Fruit fly (Drosophila melanogaster): ENCODE results near the gene CG9399.

CG9399 gene

dm6 chr3R:9548769-9549168, 25.2 kb downstream of the CG9399 start (continued):
- TF ChIP-seq CG15479 (GFP tag; optimal IDR thresholded peaks at IDR 0.05) (peak; percentile 18), CG10565 (GFP tag; optimal IDR thresholded peaks at IDR 0.05) (no peak), seq (GFP tag; IDR thresholded peaks at IDR 0.05) (no peak), zf30C (GFP tag; optimal IDR thresholded peaks at IDR 0.05) (peak; percentile 32), vvl (GFP tag; IDR thresholded peaks at IDR 0.05) (0 out of 2 replicates have a peak, but pooled peaks have one; percentile 14), CG8281 (tag; optimal IDR thresholded peaks at IDR 0.05) (no peak), ato (GFP tag; IDR thresholded peaks at IDR 0.05; ENCODE audit: partially characterized antibody) (no peak), ftz-f1 (GFP tag; optimal IDR thresholded peaks at IDR 0.05) (peak; percentile 58), wek (GFP tag; optimal IDR thresholded peaks at IDR 0.05) (peak; percentile 15), CG10462 (GFP tag; optimal IDR thresholded peaks at IDR 0.05) (no peak), CG33213 (GFP tag; optimal IDR thresholded peaks at IDR 0.05) (no peak), slou (GFP tag; optimal IDR thresholded peaks at IDR 0.05) (no peak), CG7987 (GFP tag; optimal IDR thresholded peaks at IDR 0.05) (no peak), CG3726 (GFP tag; IDR thresholded peaks at IDR 0.05) (no peak), HmgZ (tag; optimal IDR thresholded peaks at IDR 0.05) (peak; percentile 32), CG7839 (tag; optimal IDR thresholded peaks at IDR 0.05) (no peak), CG15073 (GFP tag; optimal IDR thresholded peaks at IDR 0.05) (no peak), cg (GFP tag; optimal IDR thresholded peaks at IDR 0.05) (peak; percentile 40), Hr3 (GFP tag; optimal IDR thresholded peaks at IDR 0.05) (no peak), Ptx1 (GFP tag; IDR thresholded peaks at IDR 0.05) (no peak), rib (GFP tag; IDR thresholded peaks at IDR 0.05) (no peak), eyg (GFP tag; optimal IDR thresholded peaks at IDR 0.05) (no peak), Hey (tag; optimal IDR thresholded peaks at IDR 0.05) (peak; percentile 81), bcd (GFP tag; optimal IDR thresholded peaks at IDR 0.05) (no peak), Dll (GFP tag; IDR thresholded peaks at IDR 0.05; ENCODE audit: partially characterized antibody) (no peak), ap (GFP tag; IDR thresholded peaks at IDR 0.05) (no peak), CG10321 (GFP tag; IDR thresholded peaks at IDR 0.05) (no peak), nau (GFP tag; optimal IDR thresholded peaks at IDR 0.05) (no peak), Ssrp (tag; optimal IDR thresholded peaks at IDR 0.05) (no peak), CG1603 (tag; optimal IDR thresholded peaks at IDR 0.05) (no peak), gcm2 (GFP tag; optimal IDR thresholded peaks at IDR 0.05) (no peak), CG15514 (GFP tag; optimal IDR thresholded peaks at IDR 0.05) (no peak), tx (GFP tag; optimal IDR thresholded peaks at IDR 0.05) (no peak)

- TF ChIP-seq Dp (GFP tag; optimal IDR thresholded peaks at IDR 0.05): no peak
- TF ChIP-seq CG10543 (GFP tag; optimal IDR thresholded peaks at IDR 0.05): no peak
- TF ChIP-seq YL-1 (GFP tag; optimal IDR thresholded peaks at IDR 0.05): no peak
- TF ChIP-seq CG11247 (GFP tag; IDR thresholded peaks at IDR 0.05): no peak
- no peak for TF ChIP-seq phol (tag; optimal IDR thresholded peaks at IDR 0.05)
- no peak for TF ChIP-seq Nf-YB (GFP tag; optimal IDR thresholded peaks at IDR 0.05)
- TF ChIP-seq CG17186 (GFP tag; optimal IDR thresholded peaks at IDR 0.05): no peak
- TF ChIP-seq CG31224 (GFP tag; IDR thresholded peaks at IDR 0.05): no peak
- TF ChIP-seq CG6254 (GFP tag; optimal IDR thresholded peaks at IDR 0.05): no peak
- TF ChIP-seq lilli (GFP tag; optimal IDR thresholded peaks at IDR 0.05): no peak
- TF ChIP-seq CG11093 (GFP tag; IDR thresholded peaks at IDR 0.05): no peak
- no peak for TF ChIP-seq Usf (GFP tag; optimal IDR thresholded peaks at IDR 0.05)
- TF ChIP-seq Lpt (GFP tag; optimal IDR thresholded peaks at IDR 0.05): no peak
- TF ChIP-seq CG30403 (GFP tag; optimal IDR thresholded peaks at IDR 0.05): no peak
- TF ChIP-seq Hmr (GFP tag; optimal IDR thresholded peaks at IDR 0.05): no peak
- TF ChIP-seq CG5180 (GFP tag; optimal IDR thresholded peaks at IDR 0.05): no peak
- no peak for TF ChIP-seq toy (GFP tag; IDR thresholded peaks at IDR 0.05)
- no peak for TF ChIP-seq Hr51 (GFP tag; optimal IDR thresholded peaks at IDR 0.05)
- TF ChIP-seq chm (GFP tag; IDR thresholded peaks at IDR 0.05): 0 out of 2 replicates have a peak, but pooled peaks have one; percentile 15
These were observed 27.1 kb downstream of the CG9399 start for dm6 chr3R:9546808-9547381.

All from whole organism, embryonic.